Worm (Caenorhabditis elegans) whole organism, L2 larva: ENCODE data around the gene F21H7.2.

Experiments
- F13H6.1 ChIP-seq: sonication (generic microtip); optimal IDR thresholded peaks from 2 replicates; lab custom pipeline; 2016; ENCODE audit warnings: missing genetic modification characterization, missing compliant biosample characterization
- Y55F3AM.14 ChIP-seq: fragments of 200-800 bp; sonication (Bioruptor generic); optimal IDR thresholded peaks from 2 replicates; lab custom pipeline; 2018; ENCODE audit warnings: mild to moderate bottlenecking, missing genetic modification characterization, missing compliant biosample characterization
- ZK546.5 ChIP-seq: sonication (generic microtip); optimal IDR thresholded peaks from 2 replicates; lab custom pipeline; 2017; ENCODE audit warnings: missing biosample characterization, missing genetic modification characterization
- alr-1 ChIP-seq: fragments of 150-350 bp; optimal IDR thresholded peaks from 2 replicates; lab custom pipeline; 2014; ENCODE audit warnings: missing biosample characterization, missing genetic modification characterization
- aly-2 ChIP-seq: fragments of 150-350 bp; optimal IDR thresholded peaks from 2 replicates; lab custom pipeline; 2014; ENCODE audit warnings: missing biosample characterization, missing genetic modification characterization
- blmp-1 ChIP-seq: sonication (generic microtip); optimal IDR thresholded peaks from 2 replicates; lab custom pipeline; 2017; ENCODE audit warnings: missing genetic modification characterization, mild to moderate bottlenecking, missing compliant biosample characterization, antibody characterized with exemption, moderate library complexity; ENCODE audit not compliant: insufficient read depth
- elt-1 ChIP-seq: fragments of 150-350 bp; optimal IDR thresholded peaks from 2 replicates; lab custom pipeline; 2014; ENCODE audit warnings: missing biosample characterization, missing genetic modification characterization
- fos-1 ChIP-seq: fragments of 150-350 bp; optimal IDR thresholded peaks from 2 replicates; lab custom pipeline; 2014; ENCODE audit warnings: missing biosample characterization, missing genetic modification characterization
- lin-11 ChIP-seq: fragments of 150-350 bp; sonication (generic microtip); optimal IDR thresholded peaks from 2 replicates; lab custom pipeline; 2014; ENCODE audit warnings: missing biosample characterization, missing genetic modification characterization, inconsistent platforms, mixed read lengths
- lin-13 ChIP-seq: fragments of 150-350 bp; optimal IDR thresholded peaks from 2 replicates; lab custom pipeline; 2014; ENCODE audit warnings: missing biosample characterization, missing genetic modification reagents, missing genetic modification characterization
- lin-39 ChIP-seq: fragments of 150-350 bp; optimal IDR thresholded peaks from 2 replicates; lab custom pipeline; 2014; ENCODE audit warnings: missing biosample characterization, missing genetic modification reagents, missing genetic modification characterization
- lsy-2 ChIP-seq, 2 experiments: fragments of 150-350 bp in 1 of 2; sonication (generic microtip) in 1 of 2; optimal IDR thresholded peaks; 2 replicates each; lab custom pipeline; 2014 to 2017; ENCODE audit warnings: missing biosample characterization in 2 of 2, missing genetic modification characterization in 2 of 2
- mab-5 ChIP-seq: fragments of 150-350 bp; optimal IDR thresholded peaks from 2 replicates; lab custom pipeline; 2014; ENCODE audit warnings: missing biosample characterization, missing genetic modification characterization
- mbf-1 ChIP-seq: sonication (generic microtip); optimal IDR thresholded peaks from 2 replicates; lab custom pipeline; 2017; ENCODE audit warnings: missing biosample characterization, missing genetic modification characterization
- mdl-1 ChIP-seq, 2 experiments: fragments of 150-350 bp in 1 of 2; sonication (generic microtip) in 1 of 2; optimal IDR thresholded peaks; 2 replicates each; lab custom pipeline; 2017; ENCODE audit warnings: missing biosample characterization in 2 of 2, missing genetic modification characterization in 2 of 2
- nhr-12 ChIP-seq: fragments of 150-350 bp; optimal IDR thresholded peaks from 2 replicates; lab custom pipeline; 2014; ENCODE audit warnings: missing biosample characterization, missing genetic modification characterization
- nhr-129 ChIP-seq: fragments of 150-350 bp; optimal IDR thresholded peaks from 2 replicates; lab custom pipeline; 2014; ENCODE audit warnings: missing biosample characterization, missing genetic modification characterization
- nhr-21 ChIP-seq: fragments of 150-350 bp; optimal IDR thresholded peaks from 2 replicates; lab custom pipeline; 2014; ENCODE audit warnings: missing biosample characterization, missing genetic modification characterization
- nhr-23 ChIP-seq: fragments of 150-350 bp; optimal IDR thresholded peaks from 2 replicates; lab custom pipeline; 2014; ENCODE audit warnings: missing biosample characterization, missing genetic modification reagents, missing genetic modification characterization
- nhr-237 ChIP-seq: fragments of 150-350 bp; optimal IDR thresholded peaks from 2 replicates; lab custom pipeline; 2014; ENCODE audit warnings: missing biosample characterization, missing genetic modification characterization
- nhr-6 ChIP-seq: fragments of 150-350 bp; optimal IDR thresholded peaks from 2 replicates; lab custom pipeline; 2014; ENCODE audit warnings: missing biosample characterization, missing genetic modification characterization
- nhr-77 ChIP-seq: fragments of 150-350 bp; optimal IDR thresholded peaks from 2 replicates; lab custom pipeline; 2014; ENCODE audit warnings: missing biosample characterization, missing genetic modification characterization
- peb-1 ChIP-seq: fragments of 150-350 bp; optimal IDR thresholded peaks from 2 replicates; lab custom pipeline; 2014; ENCODE audit warnings: missing biosample characterization, missing genetic modification characterization
- sem-4 ChIP-seq: fragments of 150-350 bp; optimal IDR thresholded peaks from 2 replicates; lab custom pipeline; 2014; ENCODE audit warnings: missing biosample characterization, missing genetic modification reagents, missing genetic modification characterization
- sma-3 ChIP-seq: sonication (generic microtip); optimal IDR thresholded peaks from 2 replicates; lab custom pipeline; 2016; ENCODE audit warnings: missing genetic modification reagents, missing genetic modification characterization, missing compliant biosample characterization
- sma-9 ChIP-seq, 2 experiments: fragments of 150-350 bp in 1 of 2; sonication (generic microtip) in 1 of 2; optimal IDR thresholded peaks; 2 replicates each; lab custom pipeline; 2014 to 2016; ENCODE audit warnings: missing genetic modification characterization in 2 of 2, mild to moderate bottlenecking in 1 of 2, missing biosample characterization in 1 of 2, missing compliant biosample characterization in 1 of 2, missing genetic modification reagents in 1 of 2, moderate library complexity in 1 of 2
- unc-39 ChIP-seq: fragments of 150-350 bp; optimal IDR thresholded peaks from 2 replicates; lab custom pipeline; 2014; ENCODE audit warnings: missing biosample characterization, missing genetic modification characterization
- unc-62 ChIP-seq: fragments of 150-350 bp; optimal IDR thresholded peaks from 2 replicates; lab custom pipeline; 2014; ENCODE audit warnings: missing biosample characterization, missing genetic modification reagents, missing genetic modification characterization
- zag-1 ChIP-seq: fragments of 150-350 bp; optimal IDR thresholded peaks from 2 replicates; lab custom pipeline; 2014; ENCODE audit warnings: missing biosample characterization, missing genetic modification characterization
- ztf-1 ChIP-seq: fragments of 200-800 bp; sonication (Bioruptor generic); conservative IDR thresholded peaks from 2 replicates; pipeline ENCODE4 v1.3.6; 2022; ENCODE audit warnings: missing genetic modification characterization, missing compliant biosample characterization
- ztf-11 ChIP-seq: sonication (generic microtip); optimal IDR thresholded peaks from 2 replicates; lab custom pipeline; 2017; ENCODE audit warnings: missing biosample characterization, missing genetic modification characterization
- ztf-4 ChIP-seq: fragments of 150-350 bp; optimal IDR thresholded peaks from 2 replicates; lab custom pipeline; 2014; ENCODE audit warnings: missing biosample characterization, missing genetic modification characterization

Gene F21H7.2

ce11 chrV:16211713-16212112 lies 18.1 kb downstream of the F21H7.2 start:
- peak; percentile 76 for TF ChIP-seq sma-9 (GFP tag; optimal IDR thresholded peaks at IDR 0.05; lab: Kevin White, UChicago)
- no peak for TF ChIP-seq sma-9 (tag; optimal IDR thresholded peaks at IDR 0.05; lab: Kevin White, UChicago)
- TF ChIP-seq nhr-237, result no peak
- no peak for TF ChIP-seq aly-2
- peak; percentile 61 for TF ChIP-seq nhr-21

- no peak for TF ChIP-seq elt-1
- TF ChIP-seq peb-1 (tag; lab: Kevin White, UChicago), result no peak
- TF ChIP-seq unc-39 (tag; lab: Kevin White, UChicago), result no peak
- no peak for TF ChIP-seq lin-13 (GFP tag; lab: Kevin White, UChicago)
- no peak for TF ChIP-seq F13H6.1 (tag; lab: Kevin White, UChicago)
- TF ChIP-seq zag-1 (tag; lab: Kevin White, UChicago), result no peak
- TF ChIP-seq ZK546.5, result no peak
- TF ChIP-seq sem-4 (tag; lab: Kevin White, UChicago), result no peak
- TF ChIP-seq Y55F3AM.14 (GFP tag; lab: Kevin White, UChicago), result no peak
- TF ChIP-seq lin-11 (tag; lab: Kevin White, UChicago), result no peak
- TF ChIP-seq fos-1, result no peak
- no peak for TF ChIP-seq ztf-11 (tag; lab: Kevin White, UChicago)
- no peak for TF ChIP-seq mab-5
- no peak for TF ChIP-seq nhr-77 (tag; lab: Kevin White, UChicago)
Measured at ce11 chrV:16210257-16211002, 19.4 kb downstream of the F21H7.2 start, which contains the start of gene F11A5.16. F11A5.16 (plus strand) TSS chrV:16210952.

- TF ChIP-seq nhr-23 (tag; lab: Kevin White, UChicago), result no peak
Measured at ce11 chrV:16209837-16210236, 20.0 kb downstream of the F21H7.2 start, which contains the start of gene oac-15. oac-15 (minus strand) TSS chrV:16209937.

ce11 chrV:16204888-16205287 lies 24.9 kb downstream of the F21H7.2 start, which contains the start of gene irld-26:
irld-26 (plus strand) TSS chrV:16205188.
- TF ChIP-seq nhr-6 (tag; lab: Kevin White, UChicago), result no peak
- no peak for TF ChIP-seq sem-4 (tag; lab: Kevin White, UChicago)
- TF ChIP-seq Y55F3AM.14 (GFP tag; lab: Kevin White, UChicago), result no peak
- no peak for TF ChIP-seq nhr-12 (tag; lab: Kevin White, UChicago)
- no peak for TF ChIP-seq nhr-23 (tag; lab: Kevin White, UChicago)
- no peak for TF ChIP-seq peb-1 (tag; lab: Kevin White, UChicago)
- TF ChIP-seq lsy-2 (tag; optimal IDR thresholded peaks at IDR 0.05; lab: Kevin White, UChicago), result no peak
- TF ChIP-seq blmp-1, result no peak
- no peak for TF ChIP-seq sma-3 (GFP tag; lab: Kevin White, UChicago)
- no peak for TF ChIP-seq lin-39
- no peak for TF ChIP-seq mdl-1 (tag; optimal IDR thresholded peaks at IDR 0.05; lab: Kevin White, UChicago)
- TF ChIP-seq nhr-129 (tag; lab: Kevin White, UChicago), result no peak
- TF ChIP-seq ztf-4, result no peak

- TF ChIP-seq mab-5, result no peak
- no peak for TF ChIP-seq unc-62 (GFP tag; lab: Kevin White, UChicago)
- TF ChIP-seq Y55F3AM.14 (GFP tag; lab: Kevin White, UChicago), result no peak
- no peak for TF ChIP-seq alr-1
- no peak for TF ChIP-seq elt-1
- TF ChIP-seq mdl-1 (tag; optimal IDR thresholded peaks at IDR 0.05; lab: Kevin White, UChicago), result no peak
- TF ChIP-seq nhr-77 (tag; lab: Kevin White, UChicago), result no peak
- TF ChIP-seq zag-1 (tag; lab: Kevin White, UChicago), result no peak
- no peak for TF ChIP-seq ztf-1 (GFP tag; lab: Robert Waterston, UW)
- TF ChIP-seq peb-1 (tag; lab: Kevin White, UChicago), result no peak
- no peak for TF ChIP-seq mbf-1
Measured at ce11 chrV:16202618-16203017, 27.2 kb downstream of the F21H7.2 start, which contains the start of gene F11A5.18. F11A5.18 (plus strand) TSS chrV:16202918.
